Fruit fly (Drosophila melanogaster): Measurements from ENCODE around the gene CG17746.

Gene CG17746

DNA sequence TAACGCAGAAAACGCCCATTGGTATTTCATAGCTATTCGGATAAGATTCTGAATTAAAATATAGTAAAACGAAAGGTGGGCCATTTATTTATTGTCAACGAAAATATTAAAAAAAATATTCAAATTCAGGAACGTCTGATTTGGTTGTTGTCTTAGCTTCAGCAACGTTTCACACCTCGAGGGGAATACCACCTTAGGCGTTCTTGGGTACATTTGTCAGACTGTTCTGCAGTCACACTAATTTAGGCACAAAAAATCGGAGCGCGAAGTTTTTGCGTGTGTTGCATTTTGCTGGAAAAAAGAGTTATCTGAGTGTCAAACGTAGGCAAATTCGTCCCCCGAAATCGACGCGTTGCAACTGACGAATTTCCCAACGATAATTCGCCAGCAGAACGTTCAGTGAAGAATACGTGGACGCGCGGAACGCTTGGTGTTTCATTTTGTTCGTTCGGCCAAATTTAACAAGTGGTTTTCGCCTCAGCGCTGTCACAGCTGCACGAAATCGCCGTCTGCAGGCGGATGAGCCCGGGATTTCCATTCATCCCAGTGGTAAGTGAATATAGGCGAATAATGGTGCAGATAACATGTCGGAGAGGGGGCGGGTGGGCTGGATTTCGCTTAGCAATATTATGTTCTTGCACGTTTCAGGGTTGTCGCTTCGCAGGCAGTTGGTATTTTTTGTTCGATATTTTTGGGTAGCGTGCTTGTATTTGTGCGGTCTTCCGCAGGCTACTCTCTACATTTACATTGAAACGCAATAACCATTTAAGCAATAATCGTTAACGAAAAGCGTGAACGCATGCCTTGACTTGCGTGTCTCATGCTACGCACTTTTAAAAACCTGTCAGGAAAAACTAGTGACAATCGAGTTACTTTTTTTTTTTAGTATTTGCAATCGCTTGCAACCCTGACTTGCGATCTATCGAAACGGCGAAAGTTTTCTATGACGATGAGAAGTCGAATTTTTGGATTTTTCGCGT, 14.3 kb downstream of the CG17746 start, which contains the start of gene Larp4B (continued):
- TF ChIP-seq CG13287 (GFP tag; IDR thresholded peaks at IDR 0.05; ENCODE audit: partially characterized antibody): peak; percentile 72
- TF ChIP-seq CG9797 (GFP tag; optimal IDR thresholded peaks at IDR 0.05): peak; percentile 82
- TF ChIP-seq dimm (GFP tag; IDR thresholded peaks at IDR 0.05): no peak
- no peak for TF ChIP-seq eyg (GFP tag; optimal IDR thresholded peaks at IDR 0.05)
- 0 out of 3 replicates have a peak, but pooled peaks have one; percentile 39 for TF ChIP-seq mld (GFP tag; IDR thresholded peaks at IDR 0.05; ENCODE audit: partially characterized antibody)
- peak; percentile 56 for TF ChIP-seq CG8478 (optimal IDR thresholded peaks at IDR 0.05)
- TF ChIP-seq CG2889 (GFP tag; IDR thresholded peaks at IDR 0.05): no peak
- peak; percentile 98 for TF ChIP-seq gfzf (GFP tag; optimal IDR thresholded peaks at IDR 0.05)
- peak; percentile 71 for TF ChIP-seq Dp (GFP tag; optimal IDR thresholded peaks at IDR 0.05)
- TF ChIP-seq CG7839 (tag; optimal IDR thresholded peaks at IDR 0.05): no peak
- TF ChIP-seq mirr (GFP tag; optimal IDR thresholded peaks at IDR 0.05): no peak
- peak; percentile 40 for TF ChIP-seq YL-1 (GFP tag; optimal IDR thresholded peaks at IDR 0.05)
- peak; percentile 80 for TF ChIP-seq CG33213 (GFP tag; optimal IDR thresholded peaks at IDR 0.05)
- TF ChIP-seq NfI (GFP tag; optimal IDR thresholded peaks at IDR 0.05): peak; percentile 21
- TF ChIP-seq bbx (GFP tag; IDR thresholded peaks at IDR 0.05; ENCODE audit: partially characterized antibody): peak; percentile 57
- TF ChIP-seq Xrp1 (GFP tag; IDR thresholded peaks at IDR 0.05): peak; percentile 7; the same call in 1 of the 2 replicates
- TF ChIP-seq D19B (GFP tag; optimal IDR thresholded peaks at IDR 0.05): no peak
- peak; percentile 45 for TF ChIP-seq gro (GFP tag; optimal IDR thresholded peaks at IDR 0.05)
- peak; percentile 75 for TF ChIP-seq trem (tag; optimal IDR thresholded peaks at IDR 0.05)
- peak; percentile 1 for TF ChIP-seq CG3163 (GFP tag; optimal IDR thresholded peaks at IDR 0.05)
- peak; percentile 33 for TF ChIP-seq Bteb2 (GFP tag; optimal IDR thresholded peaks at IDR 0.05)
- no peak for TF ChIP-seq al (GFP tag; IDR thresholded peaks at IDR 0.05)
- no peak for TF ChIP-seq CG11456 (GFP tag; IDR thresholded peaks at IDR 0.05)
- peak; percentile 56; the same call in 2 of the 3 replicates for TF ChIP-seq CG34422 (GFP tag; IDR thresholded peaks at IDR 0.05)
- no peak for TF ChIP-seq cas (GFP tag; IDR thresholded peaks at IDR 0.05)
- TF ChIP-seq CG4617 (GFP tag; optimal IDR thresholded peaks at IDR 0.05; ENCODE audit: borderline replicate concordance): peak; percentile 89
- no peak for TF ChIP-seq Oli (tag; optimal IDR thresholded peaks at IDR 0.05)
- no peak for TF ChIP-seq CG31441 (GFP tag; IDR thresholded peaks at IDR 0.05)
- TF ChIP-seq CG12769 (tag; optimal IDR thresholded peaks at IDR 0.05): no peak
- no peak for TF ChIP-seq Tbp (GFP tag; optimal IDR thresholded peaks at IDR 0.05)
- peak; percentile 51 for TF ChIP-seq p53 (GFP tag; optimal IDR thresholded peaks at IDR 0.05)
- peak; percentile 91 for TF ChIP-seq pfk (GFP tag; optimal IDR thresholded peaks at IDR 0.05)
- TF ChIP-seq lab (GFP tag; optimal IDR thresholded peaks at IDR 0.05): no peak
- no peak for TF ChIP-seq CG4282 (GFP tag; optimal IDR thresholded peaks at IDR 0.05)
- no peak for TF ChIP-seq CG11696 (GFP tag; IDR thresholded peaks at IDR 0.05)
- peak; percentile 72 for TF ChIP-seq stwl (tag; optimal IDR thresholded peaks at IDR 0.05)
- no peak for TF ChIP-seq aop (GFP tag; IDR thresholded peaks at IDR 0.05)
- no peak for TF ChIP-seq GATAe (GFP tag; conservative IDR thresholded peaks at IDR 0.05)
- no peak for TF ChIP-seq CG32772 (GFP tag; IDR thresholded peaks at IDR 0.05)
- TF ChIP-seq tx (GFP tag; optimal IDR thresholded peaks at IDR 0.05): no peak
- TF ChIP-seq dm (GFP tag; optimal IDR thresholded peaks at IDR 0.05): peak; percentile 80
- TF ChIP-seq Scr (GFP tag; IDR thresholded peaks at IDR 0.05; ENCODE audit: partially characterized antibody): peak; percentile 72
- no peak for TF ChIP-seq CG6272 (GFP tag; IDR thresholded peaks at IDR 0.05)
- no peak for TF ChIP-seq CG12236 (GFP tag; optimal IDR thresholded peaks at IDR 0.05)
- TF ChIP-seq CG7963 (GFP tag; IDR thresholded peaks at IDR 0.05; ENCODE audit: partially characterized antibody): no peak
- TF ChIP-seq Eip74EF (GFP tag; optimal IDR thresholded peaks at IDR 0.05): no peak
- TF ChIP-seq danr (GFP tag; IDR thresholded peaks at IDR 0.05): no peak
- peak; percentile 53 for TF ChIP-seq CG2129 (GFP tag; IDR thresholded peaks at IDR 0.05; ENCODE audit: partially characterized antibody)

Measured in whole organism, embryonic.